Worm (Caenorhabditis elegans) whole organism, L4 larva: ENCODE data around the gene F40G12.5.
A peak's percentile ranks its signal among the peaks of the same experiment; 100 is the strongest.

Experiments
- F44E2.7 ChIP-seq: fragments of 200-800 bp; sonication (Bioruptor generic); IDR thresholded peaks from 2 replicates; pipeline ENCODE4 v2.1.2; 2022; ENCODE audit warnings: missing genetic modification characterization, missing compliant biosample characterization
- T20F7.1 ChIP-seq: fragments of 200-800 bp; sonication (Bioruptor generic); optimal IDR thresholded peaks from 2 replicates; lab custom pipeline; 2018; ENCODE audit warnings: mild to moderate bottlenecking, missing genetic modification characterization, missing compliant biosample characterization
- T26A8.4 ChIP-seq: fragments of 200-800 bp; sonication (Bioruptor generic); IDR thresholded peaks from 2 replicates; pipeline ENCODE4 v1.3.6; 2022; ENCODE audit warnings: missing genetic modification characterization, missing compliant biosample characterization
- Y105C5A.15 ChIP-seq: fragments of 200-800 bp; sonication (Bioruptor generic); IDR thresholded peaks from 2 replicates; pipeline ENCODE4 v1.3.6; 2022; ENCODE audit warnings: missing genetic modification characterization, missing compliant biosample characterization
- Y5F2A.4 ChIP-seq: fragments of 200-800 bp; sonication (Bioruptor generic); optimal IDR thresholded peaks from 2 replicates; lab custom pipeline; 2018; ENCODE audit warnings: mild to moderate bottlenecking, missing genetic modification characterization, missing compliant biosample characterization
- Y75B8A.6 ChIP-seq: fragments of 200-800 bp; sonication (Bioruptor generic); IDR thresholded peaks from 2 replicates; pipeline ENCODE4 v1.3.6; 2022; ENCODE audit warnings: missing genetic modification reagents, missing genetic modification characterization, missing compliant biosample characterization
- ZK546.5 ChIP-seq, 2 experiments: sonication (generic microtip); optimal IDR thresholded peaks; 2 replicates each; lab custom pipeline; 2017; ENCODE audit warnings: missing biosample characterization in 2 of 2, missing genetic modification characterization in 2 of 2
- arid-1 ChIP-seq: fragments of 200-800 bp; sonication (Bioruptor generic); conservative IDR thresholded peaks from 2 replicates; pipeline ENCODE4 v1.3.6; 2022; ENCODE audit warnings: missing genetic modification reagents, missing genetic modification characterization, missing compliant biosample characterization
- ceh-32 ChIP-seq: sonication (generic microtip); optimal IDR thresholded peaks from 2 replicates; lab custom pipeline; 2016; ENCODE audit warnings: mild to moderate bottlenecking, missing genetic modification characterization, missing compliant biosample characterization; ENCODE audit not compliant: poor library complexity
- ceh-44 ChIP-seq: fragments of 200-800 bp; sonication (Bioruptor generic); IDR thresholded peaks from 2 replicates; pipeline ENCODE4 v1.3.6; 2022; ENCODE audit warnings: missing genetic modification reagents, missing genetic modification characterization, missing compliant biosample characterization
- daf-12 ChIP-seq: fragments of 150-350 bp; optimal IDR thresholded peaks from 2 replicates; lab custom pipeline; 2014; ENCODE audit warnings: missing biosample characterization, missing genetic modification reagents, missing genetic modification characterization
- dmd-6 ChIP-seq: fragments of 200-800 bp; sonication (Bioruptor generic); IDR thresholded peaks from 2 replicates; pipeline ENCODE4 v1.3.6; 2022; ENCODE audit warnings: missing genetic modification reagents, missing genetic modification characterization, missing compliant biosample characterization
- egl-27 ChIP-seq: sonication (generic microtip); optimal IDR thresholded peaks from 3 replicates; lab custom pipeline; 2017; ENCODE audit warnings: missing biosample characterization, missing genetic modification reagents, missing genetic modification characterization
- gei-8 ChIP-seq: fragments of 200-800 bp; sonication (Bioruptor generic); optimal IDR thresholded peaks from 2 replicates; lab custom pipeline; 2018; ENCODE audit warnings: mild to moderate bottlenecking, missing genetic modification characterization, missing compliant biosample characterization
- hif-1 ChIP-seq, 2 experiments: sonication (generic microtip); optimal IDR thresholded peaks; 2 replicates each; lab custom pipeline; 2016 to 2017; ENCODE audit warnings: missing compliant biosample characterization in 2 of 2, missing genetic modification characterization in 2 of 2, missing genetic modification reagents in 2 of 2, missing genotype in 2 of 2, mild to moderate bottlenecking in 1 of 2
- hlh-30 ChIP-seq: sonication (generic microtip); optimal IDR thresholded peaks from 2 replicates; lab custom pipeline; 2017; ENCODE audit warnings: antibody characterized with exemption, mild to moderate bottlenecking, missing genetic modification characterization, missing compliant biosample characterization; ENCODE audit not compliant: insufficient read depth
- lin-1 ChIP-seq: fragments of 200-800 bp; sonication (Bioruptor generic); IDR thresholded peaks from 2 replicates; pipeline ENCODE4 v1.3.6; 2022; ENCODE audit warnings: missing genetic modification reagents, missing genetic modification characterization, missing compliant biosample characterization
- lin-29 ChIP-seq: fragments of 200-800 bp; sonication (Bioruptor generic); IDR thresholded peaks from 2 replicates; pipeline ENCODE4 v1.3.6; 2022; ENCODE audit warnings: missing genetic modification reagents, missing genetic modification characterization, missing compliant biosample characterization
- madf-9 ChIP-seq: fragments of 200-800 bp; sonication (Bioruptor generic); conservative IDR thresholded peaks from 2 replicates; pipeline ENCODE4 v1.3.6; 2022; ENCODE audit warnings: missing genetic modification reagents, missing genetic modification characterization, missing compliant biosample characterization
- mxl-2 ChIP-seq: fragments of 200-800 bp; sonication (Bioruptor generic); conservative IDR thresholded peaks from 2 replicates; pipeline ENCODE4 v1.3.6; 2022; ENCODE audit warnings: missing genetic modification reagents, missing genetic modification characterization, missing compliant biosample characterization
- nhr-237 ChIP-seq: sonication (generic microtip); optimal IDR thresholded peaks from 2 replicates; lab custom pipeline; 2017; ENCODE audit warnings: missing biosample characterization, missing genetic modification characterization
- nhr-28 ChIP-seq: fragments of 150-350 bp; optimal IDR thresholded peaks from 2 replicates; lab custom pipeline; 2014; ENCODE audit warnings: missing biosample characterization, missing genetic modification characterization
- nhr-41 ChIP-seq: fragments of 200-800 bp; sonication (Bioruptor generic); IDR thresholded peaks from 2 replicates; pipeline ENCODE4 v1.3.6; 2022; ENCODE audit warnings: missing genetic modification reagents, missing genetic modification characterization, missing compliant biosample characterization
- pha-4 ChIP-seq, 2 experiments: fragments of 150-350 bp in 1 of 2; fragments of 200-800 bp in 1 of 2; sonication (Bioruptor generic) in 1 of 2; IDR thresholded peaks in 1 of 2; optimal IDR thresholded peaks in 1 of 2; 2 replicates each; pipeline versions ENCODE4 v1.3.6 to Lab custom; 2014 to 2022; ENCODE audit warnings: missing genetic modification characterization in 2 of 2, missing genetic modification reagents in 2 of 2, missing biosample characterization in 1 of 2, missing compliant biosample characterization in 1 of 2
- pqm-1 ChIP-seq: sonication (generic microtip); optimal IDR thresholded peaks from 2 replicates; lab custom pipeline; 2017; ENCODE audit warnings: missing biosample characterization, missing genetic modification characterization
- rbr-2 ChIP-seq: sonication (generic microtip); optimal IDR thresholded peaks from 2 replicates; lab custom pipeline; 2016; ENCODE audit warnings: missing genotype, missing genetic modification characterization, missing compliant biosample characterization
- tag-97 ChIP-seq: fragments of 200-800 bp; sonication (Bioruptor generic); IDR thresholded peaks from 2 replicates; pipeline ENCODE4 v1.3.6; 2022; ENCODE audit warnings: missing genetic modification characterization, missing compliant biosample characterization
- unc-62 ChIP-seq, 3 experiments: fragments of 150-350 bp in 1 of 3; sonication (generic microtip); optimal IDR thresholded peaks in 2 of 3; peaks in 1 of 3; 1 replicate in 1 of 3; 2 replicates in 2 of 3; lab custom pipeline; 2014 to 2017; ENCODE audit warnings: missing biosample characterization in 3 of 3, missing genetic modification characterization in 3 of 3, missing genetic modification reagents in 3 of 3, missing genotype in 1 of 3
- zfp-2 ChIP-seq: sonication (generic microtip); optimal IDR thresholded peaks from 2 replicates; lab custom pipeline; 2016; ENCODE audit warnings: mild to moderate bottlenecking, missing genetic modification characterization, missing compliant biosample characterization

The F40G12.5 gene

ce11 chrV:14256813-14257212, 13.8 kb downstream of the F40G12.5 start, which contains the start of gene sre-8:
TSS of gene sre-8 (plus strand) at chrV:14257113.
- TF ChIP-seq Y105C5A.15 (GFP tag; lab: Robert Waterston, UW) (no peak), nhr-41 (GFP tag; lab: Robert Waterston, UW) (no peak), ceh-32 (no peak), pqm-1 (tag; lab: Kevin White, UChicago) (no peak)

DNA sequence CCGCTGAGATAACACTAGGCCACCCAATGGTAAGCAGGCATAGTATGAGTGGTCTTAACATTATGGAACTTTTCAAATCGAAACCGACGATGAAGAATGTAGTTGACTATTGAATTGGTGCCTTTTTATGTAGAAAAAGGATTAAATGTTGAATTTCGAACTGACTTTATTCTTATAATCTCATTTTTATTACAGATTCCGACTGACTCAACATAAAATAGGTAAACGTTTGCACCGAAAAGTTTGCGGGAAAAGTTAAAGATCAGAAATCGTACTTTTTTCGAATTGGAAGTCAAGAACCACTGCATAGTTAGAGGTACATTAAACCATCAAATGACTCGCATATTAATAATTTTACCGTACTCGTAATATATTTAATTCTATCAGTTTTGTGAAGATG, 16.4 kb downstream of the F40G12.5 start, which contains the start of gene K02E11.7:
Gene K02E11.7 (minus strand): TSS at position 101 of the 400 bp plus-strand sequence.
- TF ChIP-seq arid-1 (GFP tag; lab: Robert Waterston, UW) (no peak), daf-12 (tag; lab: Kevin White, UChicago) (no peak), hif-1 (tag; optimal IDR thresholded peaks at IDR 0.05; lab: Kevin White, UChicago) (no peak), nhr-237 (tag; lab: Kevin White, UChicago) (no peak), lin-29 (GFP tag; lab: Robert Waterston, UW) (no peak), dmd-6 (no peak), ZK546.5 (tag; optimal IDR thresholded peaks at IDR 0.05; lab: Kevin White, UChicago) (no peak), ceh-44 (GFP tag; lab: Robert Waterston, UW) (no peak), zfp-2 (tag; lab: Kevin White, UChicago) (no peak), Y75B8A.6 (no peak), pha-4 (GFP tag; IDR thresholded peaks at IDR 0.05; lab: Robert Waterston, UW) (no peak), pha-4 (tag; optimal IDR thresholded peaks at IDR 0.05; lab: Kevin White, UChicago) (no peak), tag-97 (GFP tag; lab: Robert Waterston, UW) (no peak), hlh-30 (tag; lab: Kevin White, UChicago) (no peak), Y105C5A.15 (GFP tag; lab: Robert Waterston, UW) (no peak)
- TF ChIP-seq, all 104 proteins: peak for 0

DNA sequence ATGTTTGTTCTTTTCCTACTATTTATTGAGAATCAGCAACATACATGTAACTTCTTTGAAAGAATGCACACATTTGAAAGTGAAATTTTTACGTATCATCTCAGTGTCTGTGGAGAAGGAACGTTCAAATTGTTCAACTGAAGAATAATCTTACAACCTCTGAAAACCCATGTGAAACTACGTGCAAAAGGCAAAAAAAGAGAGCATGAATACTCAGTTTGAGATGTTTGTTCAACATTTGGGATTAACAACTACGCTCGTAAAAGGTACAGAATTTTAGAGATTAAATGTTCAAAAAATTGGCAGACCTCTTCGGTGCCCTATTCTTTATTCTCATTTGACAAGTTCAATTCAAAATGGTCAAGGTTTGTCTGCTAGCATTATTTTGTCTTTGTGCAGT, 18.6 kb downstream of the F40G12.5 start, which contains the start of gene K02E11.5:
Gene K02E11.5 (plus strand): TSS at position 301 of the 400 bp plus-strand sequence.
- no peak for TF ChIP-seq T20F7.1 (GFP tag; lab: Kevin White, UChicago)
- no peak for TF ChIP-seq egl-27 (tag; lab: Kevin White, UChicago)
- no peak for TF ChIP-seq nhr-28 (tag; lab: Kevin White, UChicago)
- TF ChIP-seq Y5F2A.4 (GFP tag; lab: Kevin White, UChicago) = no peak
- no peak for TF ChIP-seq madf-9 (GFP tag; lab: Robert Waterston, UW)
- TF ChIP-seq gei-8 (GFP tag; lab: Kevin White, UChicago) = no peak
- TF ChIP-seq rbr-2 = no peak
- TF ChIP-seq daf-12 (tag; lab: Kevin White, UChicago) = no peak
- no peak for TF ChIP-seq lin-1 (GFP tag; lab: Robert Waterston, UW)

- TF ChIP-seq F44E2.7 (no peak), unc-62 (GFP tag; optimal IDR thresholded peaks at IDR 0.05 in 1 of 2; lab: Kevin White, UChicago) (peak in 1 of 2 experiments; percentile 98), unc-62 (tag; optimal IDR thresholded peaks at IDR 0.05; lab: Kevin White, UChicago) (no peak)
- TF ChIP-seq, all 104 proteins: peak for 1
These were observed 22.0 kb downstream of the F40G12.5 start, which contains the start of gene K02E11.6 for ce11 chrV:14248654-14249053. TSS of gene K02E11.6 (plus strand) at chrV:14248802.

DNA sequence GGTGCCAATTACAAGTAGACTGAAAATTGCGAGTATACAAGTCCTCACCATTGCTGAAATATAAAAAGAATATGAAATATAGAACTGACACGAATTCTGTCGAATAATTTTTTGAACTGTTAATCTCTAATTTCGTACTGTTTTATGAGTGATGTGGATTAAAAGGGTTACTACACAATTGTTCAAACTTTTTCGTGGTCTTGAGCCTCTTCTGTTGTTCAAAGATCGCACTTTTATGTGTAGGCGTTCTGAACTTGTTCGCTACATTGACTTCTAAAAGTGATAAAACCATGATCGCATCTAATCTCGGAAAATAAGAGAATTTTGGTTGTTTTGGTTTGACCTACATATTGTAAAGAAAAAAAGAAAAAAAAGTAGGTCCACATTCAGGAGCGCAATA, 22.6 kb downstream of the F40G12.5 start, which contains the start of gene K02E11.4:
Gene K02E11.4 (minus strand): TSS at position 101 of the 400 bp plus-strand sequence.
- TF ChIP-seq arid-1 (GFP tag; lab: Robert Waterston, UW) (no peak), ceh-32 (no peak), mxl-2 (GFP tag; lab: Robert Waterston, UW) (no peak), daf-12 (tag; lab: Kevin White, UChicago) (no peak), nhr-237 (tag; lab: Kevin White, UChicago) (no peak), T26A8.4 (no peak)
